Worm (Caenorhabditis elegans) whole organism, L4 larva: ENCODE results near the gene parp-2.
A peak's percentile ranks its signal among the peaks of the same experiment; 100 is the strongest.

Experiments
- D1046.2 ChIP-seq: fragments of 200-800 bp; sonication (Bioruptor generic); IDR thresholded peaks from 2 replicates; pipeline ENCODE4 v1.3.6; 2022; ENCODE audit warnings: missing genetic modification characterization, missing compliant biosample characterization
- mes-2 ChIP-seq: sonication (generic microtip); optimal IDR thresholded peaks from 2 replicates; lab custom pipeline; 2016; ENCODE audit warnings: missing genotype, mild to moderate bottlenecking, missing genetic modification characterization, missing compliant biosample characterization; ENCODE audit not compliant: poor library complexity, severe bottlenecking
- pha-4 ChIP-seq, 2 experiments: fragments of 150-350 bp in 1 of 2; fragments of 200-800 bp in 1 of 2; sonication (Bioruptor generic) in 1 of 2; IDR thresholded peaks in 1 of 2; optimal IDR thresholded peaks in 1 of 2; 2 replicates each; pipeline versions ENCODE4 v1.3.6 to Lab custom; 2014 to 2022; ENCODE audit warnings: missing genetic modification characterization in 2 of 2, missing genetic modification reagents in 2 of 2, missing biosample characterization in 1 of 2, missing compliant biosample characterization in 1 of 2

DNA sequence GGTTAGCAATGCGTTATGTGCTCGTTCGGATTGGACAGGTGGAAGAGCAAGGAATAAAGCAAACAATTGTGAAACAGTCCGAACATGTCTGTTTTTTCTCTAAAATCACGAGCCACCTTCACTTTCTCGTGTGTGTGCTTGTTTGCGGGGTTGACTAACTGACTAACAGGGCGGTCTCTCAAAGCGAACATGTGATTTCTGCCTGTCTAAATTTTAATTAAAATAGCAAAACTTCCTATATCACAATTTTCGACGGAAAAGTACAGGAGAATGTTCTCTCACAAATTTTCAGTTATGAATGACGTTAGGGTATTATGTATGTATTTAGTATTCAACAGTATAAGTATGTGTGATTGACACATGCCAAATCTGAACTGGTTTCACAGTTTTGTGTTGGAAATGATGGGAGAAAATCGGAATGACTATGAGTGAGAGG is 29.1 kb downstream of the parp-2 start:
- TF ChIP-seq pha-4 (GFP tag; IDR thresholded peaks at IDR 0.05; lab: Robert Waterston, UW) (peak; percentile 17; the same call in 1 of the 2 replicates), pha-4 (tag; optimal IDR thresholded peaks at IDR 0.05; lab: Kevin White, UChicago) (peak; percentile 59), mes-2 (peak; percentile 12), D1046.2 (GFP tag; lab: Robert Waterston, UW) (no peak)
